Worm (Caenorhabditis elegans) whole organism, young adult: ENCODE data around the gene F14H8.5.

ENCODE experiments used
- B0019.2 ChIP-seq: fragments of 200-800 bp; sonication (Bioruptor generic); conservative IDR thresholded peaks from 2 replicates; pipeline ENCODE4 v1.3.6; 2022; ENCODE audit warnings: missing genetic modification reagents, missing genetic modification characterization, missing compliant biosample characterization
- B0035.1 ChIP-seq: sonication (generic microtip); optimal IDR thresholded peaks from 2 replicates; lab custom pipeline; 2016; ENCODE audit warnings: missing genetic modification characterization, mild to moderate bottlenecking, missing compliant biosample characterization, missing genotype, missing genetic modification reagents
- B0336.3 ChIP-seq: fragments of 200-800 bp; sonication (Bioruptor generic); IDR thresholded peaks from 2 replicates; pipeline ENCODE4 v1.3.6; 2022; ENCODE audit warnings: missing genetic modification characterization, missing compliant biosample characterization
- C17E4.6 ChIP-seq: fragments of 200-800 bp; sonication (Bioruptor generic); IDR thresholded peaks from 2 replicates; pipeline ENCODE4 v1.3.6; 2022; ENCODE audit warnings: missing genetic modification reagents, missing genetic modification characterization, missing compliant biosample characterization
- F39B2.1 ChIP-seq: fragments of 200-800 bp; sonication (Bioruptor generic); IDR thresholded peaks from 2 replicates; pipeline ENCODE4 v1.3.6; 2022; ENCODE audit warnings: missing genetic modification reagents, missing genetic modification characterization, missing compliant biosample characterization
- F49E8.2 ChIP-seq: sonication (generic microtip); optimal IDR thresholded peaks from 3 replicates; lab custom pipeline; 2017; ENCODE audit warnings: missing genetic modification characterization, mild to moderate bottlenecking, missing compliant biosample characterization, antibody characterized with exemption, moderate library complexity; ENCODE audit not compliant: insufficient read depth
- F55B11.4 ChIP-seq: sonication (generic microtip); optimal IDR thresholded peaks from 2 replicates; lab custom pipeline; 2016; ENCODE audit warnings: missing compliant biosample characterization, missing genetic modification characterization, borderline replicate concordance; ENCODE audit not compliant: insufficient read depth
- K11D2.4 ChIP-seq: fragments of 200-800 bp; sonication (Bioruptor generic); IDR thresholded peaks from 2 replicates; pipeline ENCODE4 v1.3.6; 2022; ENCODE audit warnings: missing genetic modification reagents, missing genetic modification characterization, missing compliant biosample characterization
- T07F8.4 ChIP-seq: sonication (generic microtip); optimal IDR thresholded peaks from 2 replicates; lab custom pipeline; 2016; ENCODE audit warnings: mild to moderate bottlenecking, missing genetic modification characterization, moderate library complexity, missing compliant biosample characterization
- T26A5.8 ChIP-seq: sonication (generic microtip); optimal IDR thresholded peaks from 2 replicates; lab custom pipeline; 2016; ENCODE audit warnings: missing genetic modification characterization, missing compliant biosample characterization
- Y53G8AR.9 ChIP-seq: fragments of 200-800 bp; sonication (Bioruptor generic); conservative IDR thresholded peaks from 2 replicates; pipeline ENCODE4 v1.3.6; 2022; ENCODE audit warnings: missing genetic modification reagents, missing genetic modification characterization, missing compliant biosample characterization
- ZK185.1 ChIP-seq: sonication (generic microtip); optimal IDR thresholded peaks from 2 replicates; lab custom pipeline; 2016; ENCODE audit warnings: mild to moderate bottlenecking, missing genetic modification characterization, missing compliant biosample characterization; ENCODE audit not compliant: poor library complexity, severe bottlenecking
- ama-1 ChIP-seq, 3 experiments: fragments of 150-350 bp in 1 of 3; sonication (generic microtip) in 2 of 3; optimal IDR thresholded peaks; 2 replicates each; lab custom pipeline; 2014 to 2018; ENCODE audit warnings: missing biosample characterization in 2 of 3, missing genetic modification characterization in 2 of 3, missing genetic modification reagents in 2 of 3
- aptf-2 ChIP-seq: fragments of 200-800 bp; sonication (Bioruptor generic); conservative IDR thresholded peaks from 2 replicates; pipeline ENCODE4 v1.3.6; 2022; ENCODE audit warnings: missing genetic modification reagents, missing genetic modification characterization, missing compliant biosample characterization
- aptf-3 ChIP-seq: fragments of 200-800 bp; sonication (Bioruptor generic); IDR thresholded peaks from 2 replicates; pipeline ENCODE4 v1.3.6; 2022; ENCODE audit warnings: missing genetic modification characterization, missing compliant biosample characterization
- atf-7 ChIP-seq: sonication (generic microtip); optimal IDR thresholded peaks from 2 replicates; lab custom pipeline; 2017; ENCODE audit warnings: mild to moderate bottlenecking, missing genetic modification characterization, missing compliant biosample characterization
- attf-3 ChIP-seq: fragments of 200-800 bp; sonication (Bioruptor generic); conservative IDR thresholded peaks from 2 replicates; pipeline ENCODE4 v1.3.6; 2022; ENCODE audit warnings: missing genetic modification reagents, missing genetic modification characterization, missing compliant biosample characterization
- cebp-1 ChIP-seq, 2 experiments: fragments of 200-800 bp in 1 of 2; sonication (Bioruptor generic) in 1 of 2; sonication (generic microtip) in 1 of 2; IDR thresholded peaks in 1 of 2; optimal IDR thresholded peaks in 1 of 2; 2 replicates each; pipeline versions ENCODE4 v1.3.6 to Lab custom; 2017 to 2022; ENCODE audit warnings: missing compliant biosample characterization in 2 of 2, missing genetic modification characterization in 2 of 2, mild to moderate bottlenecking in 1 of 2, missing genetic modification reagents in 1 of 2, moderate library complexity in 1 of 2
- cebp-2 ChIP-seq: fragments of 200-800 bp; sonication (Bioruptor generic); IDR thresholded peaks from 2 replicates; pipeline ENCODE4 v1.3.6; 2022; ENCODE audit warnings: missing genetic modification characterization, missing compliant biosample characterization
- ceh-58 ChIP-seq: fragments of 200-800 bp; sonication (Bioruptor generic); IDR thresholded peaks from 2 replicates; pipeline ENCODE4 v1.3.6; 2022; ENCODE audit warnings: missing genetic modification characterization, missing compliant biosample characterization
- chd-7 ChIP-seq: sonication (generic microtip); optimal IDR thresholded peaks from 2 replicates; lab custom pipeline; 2016; ENCODE audit warnings: mild to moderate bottlenecking, missing genetic modification characterization, moderate library complexity, missing compliant biosample characterization
- dox-1 ChIP-seq: fragments of 200-800 bp; sonication (Bioruptor generic); IDR thresholded peaks from 2 replicates; pipeline ENCODE4 v1.3.6; 2022; ENCODE audit warnings: missing genetic modification reagents, missing genetic modification characterization, missing compliant biosample characterization
- dpff-1 ChIP-seq: sonication (generic microtip); optimal IDR thresholded peaks from 2 replicates; lab custom pipeline; 2017; ENCODE audit warnings: mild to moderate bottlenecking, missing genetic modification characterization, missing compliant biosample characterization
- efl-1 ChIP-seq: fragments of 150-350 bp; optimal IDR thresholded peaks from 2 replicates; lab custom pipeline; 2014; ENCODE audit warnings: missing biosample characterization, missing genetic modification reagents, missing genetic modification characterization
- egl-18 ChIP-seq: fragments of 200-800 bp; sonication (Bioruptor generic); IDR thresholded peaks from 2 replicates; pipeline ENCODE4 v1.3.6; 2022; ENCODE audit warnings: missing genetic modification reagents, missing genetic modification characterization, missing compliant biosample characterization
- ekl-4 ChIP-seq: fragments of 200-800 bp; sonication (Bioruptor generic); IDR thresholded peaks from 2 replicates; pipeline ENCODE4 v1.3.6; 2022; ENCODE audit warnings: missing genetic modification reagents, missing genetic modification characterization, missing compliant biosample characterization
- fkh-3 ChIP-seq: sonication (generic microtip); optimal IDR thresholded peaks from 2 replicates; lab custom pipeline; 2016; ENCODE audit warnings: mild to moderate bottlenecking, missing genetic modification characterization, missing compliant biosample characterization
- hlh-26 ChIP-seq: fragments of 200-800 bp; sonication (Bioruptor generic); conservative IDR thresholded peaks from 2 replicates; pipeline ENCODE4 v1.3.6; 2022; ENCODE audit warnings: missing genetic modification reagents, missing genetic modification characterization, missing compliant biosample characterization
- hsf-1 ChIP-seq: fragments of 200-800 bp; sonication (Bioruptor generic); IDR thresholded peaks from 2 replicates; pipeline ENCODE4 v1.3.6; 2022; ENCODE audit warnings: missing genetic modification reagents, missing genetic modification characterization, missing compliant biosample characterization
- lin-26 ChIP-seq: fragments of 200-800 bp; sonication (Bioruptor generic); IDR thresholded peaks from 2 replicates; pipeline ENCODE4 v1.3.6; 2022; ENCODE audit warnings: missing genetic modification reagents, missing genetic modification characterization, missing compliant biosample characterization
- lin-54 ChIP-seq: fragments of 200-800 bp; sonication (Bioruptor generic); optimal IDR thresholded peaks from 2 replicates; lab custom pipeline; 2018; ENCODE audit warnings: mild to moderate bottlenecking, missing genetic modification characterization, missing compliant biosample characterization
- mcd-1 ChIP-seq: fragments of 200-800 bp; sonication (Bioruptor generic); IDR thresholded peaks from 2 replicates; pipeline ENCODE4 v1.3.6; 2022; ENCODE audit warnings: missing genetic modification reagents, missing genetic modification characterization, missing compliant biosample characterization
- mel-28 ChIP-seq: sonication (generic microtip); optimal IDR thresholded peaks from 2 replicates; lab custom pipeline; 2016; ENCODE audit warnings: borderline replicate concordance, mild to moderate bottlenecking, missing genetic modification characterization, missing compliant biosample characterization
- mes-4 ChIP-seq: sonication (generic microtip); optimal IDR thresholded peaks from 2 replicates; lab custom pipeline; 2016; ENCODE audit warnings: missing genotype, missing genetic modification characterization, missing compliant biosample characterization
- nfya-2 ChIP-seq: fragments of 200-800 bp; sonication (Bioruptor generic); IDR thresholded peaks from 2 replicates; pipeline ENCODE4 v1.3.6; 2022; ENCODE audit warnings: missing genetic modification reagents, missing genetic modification characterization, missing compliant biosample characterization
- nhr-80 ChIP-seq: sonication (generic microtip); optimal IDR thresholded peaks from 2 replicates; lab custom pipeline; 2016; ENCODE audit warnings: missing genetic modification characterization, missing compliant biosample characterization
- nhr-90 ChIP-seq: sonication (generic microtip); optimal IDR thresholded peaks from 2 replicates; lab custom pipeline; 2016; ENCODE audit warnings: missing genotype, mild to moderate bottlenecking, missing genetic modification characterization, missing compliant biosample characterization
- rcor-1 ChIP-seq: fragments of 200-800 bp; sonication (Bioruptor generic); IDR thresholded peaks from 2 replicates; pipeline ENCODE4 v1.3.6; 2022; ENCODE audit warnings: missing genetic modification reagents, missing genetic modification characterization, missing compliant biosample characterization
- repo-1 ChIP-seq: sonication (generic microtip); optimal IDR thresholded peaks from 2 replicates; lab custom pipeline; 2017; ENCODE audit warnings: mild to moderate bottlenecking, missing genetic modification characterization, missing compliant biosample characterization
- sdz-38 ChIP-seq: sonication (generic microtip); optimal IDR thresholded peaks from 2 replicates; lab custom pipeline; 2016; ENCODE audit warnings: missing genotype, missing genetic modification characterization, missing compliant biosample characterization
- snpc-1.3 ChIP-seq: sonication (generic microtip); optimal IDR thresholded peaks from 2 replicates; lab custom pipeline; 2017; ENCODE audit warnings: missing genetic modification characterization, mild to moderate bottlenecking, missing compliant biosample characterization, antibody characterized with exemption, moderate library complexity, missing genotype, missing genetic modification reagents; ENCODE audit not compliant: insufficient read depth
- snpc-3.4 ChIP-seq: sonication (generic microtip); optimal IDR thresholded peaks from 2 replicates; lab custom pipeline; 2017; ENCODE audit warnings: missing genetic modification characterization, mild to moderate bottlenecking, missing compliant biosample characterization, antibody characterized with exemption, moderate library complexity, missing genotype, missing genetic modification reagents
- somi-1 ChIP-seq: fragments of 200-800 bp; sonication (Bioruptor generic); optimal IDR thresholded peaks from 2 replicates; lab custom pipeline; 2018; ENCODE audit warnings: mild to moderate bottlenecking, missing genetic modification characterization, missing compliant biosample characterization
- tbp1 ChIP-seq: fragments of 200-800 bp; sonication (Bioruptor generic); optimal IDR thresholded peaks from 2 replicates; lab custom pipeline; 2018; ENCODE audit warnings: mild to moderate bottlenecking, missing genetic modification characterization, missing compliant biosample characterization
- tlf-1 ChIP-seq: fragments of 200-800 bp; sonication (Bioruptor generic); optimal IDR thresholded peaks from 2 replicates; lab custom pipeline; 2018; ENCODE audit warnings: mild to moderate bottlenecking, missing genetic modification characterization, missing compliant biosample characterization
- ztf-25 ChIP-seq: fragments of 200-800 bp; sonication (Bioruptor generic); IDR thresholded peaks from 2 replicates; pipeline ENCODE4 v1.3.6; 2022; ENCODE audit warnings: missing genetic modification reagents, missing genetic modification characterization, missing compliant biosample characterization

The F14H8.5 gene

ce11 chrV:15000055-15000704 is 20.7 kb upstream of the F14H8.5 start, which contains the start of gene rps-16 (continued):
- TF ChIP-seq mes-4 (tag; lab: Kevin White, UChicago): no peak
- TF ChIP-seq tbp1: peak; percentile 11
- TF ChIP-seq aptf-2 (GFP tag; lab: Robert Waterston, UW): no peak
- TF ChIP-seq K11D2.4: no peak
- peak; percentile 67 for TF ChIP-seq mcd-1 (GFP tag; lab: Robert Waterston, UW)
- TF ChIP-seq T26A5.8: peak; percentile 79
- no peak for TF ChIP-seq repo-1 (tag; lab: Kevin White, UChicago)
- TF ChIP-seq T07F8.4 (tag; lab: Kevin White, UChicago): no peak
- no peak for TF ChIP-seq ZK185.1 (tag; lab: Kevin White, UChicago)
- TF ChIP-seq lin-54 (GFP tag; lab: Kevin White, UChicago): peak; percentile 39
- TF ChIP-seq efl-1 (GFP tag; lab: Kevin White, UChicago): peak; percentile 3
- peak; percentile 61 for TF ChIP-seq tlf-1
- TF ChIP-seq chd-7 (tag; lab: Kevin White, UChicago): peak; percentile 65
- no peak for TF ChIP-seq ztf-25 (GFP tag; lab: Robert Waterston, UW)
- peak; percentile 89 for TF ChIP-seq fkh-3 (tag; lab: Kevin White, UChicago)
- TF ChIP-seq aptf-3 (GFP tag; lab: Robert Waterston, UW): no peak
- TF ChIP-seq dpff-1 (tag; lab: Kevin White, UChicago): no peak
- TF ChIP-seq sdz-38 (tag; lab: Kevin White, UChicago): no peak
- TF ChIP-seq lin-26 (GFP tag; lab: Robert Waterston, UW): no peak; the same call in 1 of the 2 replicates
- no peak for TF ChIP-seq B0019.2 (GFP tag; lab: Robert Waterston, UW)
- peak; percentile 44 for TF ChIP-seq snpc-3.4 (tag; lab: Kevin White, UChicago)
- no peak for TF ChIP-seq F55B11.4 (tag; lab: Kevin White, UChicago)
- peak; percentile 63 for TF ChIP-seq dox-1 (GFP tag; lab: Robert Waterston, UW)
- TF ChIP-seq egl-18 (GFP tag; lab: Robert Waterston, UW): no peak
- TF ChIP-seq ama-1 (optimal IDR thresholded peaks at IDR 0.05; lab: Kevin White, UChicago): no peak
- TF ChIP-seq ama-1 (GFP tag; optimal IDR thresholded peaks at IDR 0.05; lab: Kevin White, UChicago): peak; percentile 29 to 80
- no peak for TF ChIP-seq cebp-1 (GFP tag; IDR thresholded peaks at IDR 0.05; lab: Robert Waterston, UW)
- TF ChIP-seq cebp-1 (tag; optimal IDR thresholded peaks at IDR 0.05; lab: Kevin White, UChicago): peak; percentile 40
- TF ChIP-seq F49E8.2 (tag; lab: Kevin White, UChicago): peak; percentile 25
- TF ChIP-seq ceh-58 (GFP tag; lab: Robert Waterston, UW): 0 out of 2 replicates have a peak, but pooled peaks have one; percentile 85
- no peak for TF ChIP-seq somi-1
- TF ChIP-seq nhr-80 (tag; lab: Kevin White, UChicago): no peak
- TF ChIP-seq hsf-1 (GFP tag; lab: Robert Waterston, UW): peak; percentile 81
- TF ChIP-seq nhr-90 (tag; lab: Kevin White, UChicago): no peak
- no peak for TF ChIP-seq mel-28 (tag; lab: Kevin White, UChicago)
- peak; percentile 89 for TF ChIP-seq ekl-4 (GFP tag; lab: Robert Waterston, UW)
- TF ChIP-seq hlh-26 (GFP tag; lab: Robert Waterston, UW): no peak
- TF ChIP-seq B0035.1 (tag; lab: Kevin White, UChicago): no peak
- TF ChIP-seq Y53G8AR.9 (GFP tag; lab: Robert Waterston, UW): peak; percentile 77; the same call in 1 of the 2 replicates
- peak; percentile 79; the same call in 1 of the 2 replicates for TF ChIP-seq B0336.3
- TF ChIP-seq F39B2.1: peak; percentile 75; the same call in 1 of the 2 replicates
- TF ChIP-seq snpc-1.3 (tag; lab: Kevin White, UChicago): peak; percentile 65
- TF ChIP-seq rcor-1: peak; percentile 80
- TF ChIP-seq nfya-2 (GFP tag; lab: Robert Waterston, UW): no peak
- TF ChIP-seq C17E4.6 (GFP tag; lab: Robert Waterston, UW): 0 out of 2 replicates have a peak, but pooled peaks have one; percentile 17
- peak; percentile 87; the same call in 1 of the 2 replicates for TF ChIP-seq cebp-2 (GFP tag; lab: Robert Waterston, UW)
- TF ChIP-seq attf-3 (GFP tag; lab: Robert Waterston, UW): no peak
- peak; percentile 62 for TF ChIP-seq atf-7 (tag; lab: Kevin White, UChicago)
